Fruit fly (Drosophila melanogaster): ENCODE measurements around the gene clumsy.

Gene clumsy

DNA sequence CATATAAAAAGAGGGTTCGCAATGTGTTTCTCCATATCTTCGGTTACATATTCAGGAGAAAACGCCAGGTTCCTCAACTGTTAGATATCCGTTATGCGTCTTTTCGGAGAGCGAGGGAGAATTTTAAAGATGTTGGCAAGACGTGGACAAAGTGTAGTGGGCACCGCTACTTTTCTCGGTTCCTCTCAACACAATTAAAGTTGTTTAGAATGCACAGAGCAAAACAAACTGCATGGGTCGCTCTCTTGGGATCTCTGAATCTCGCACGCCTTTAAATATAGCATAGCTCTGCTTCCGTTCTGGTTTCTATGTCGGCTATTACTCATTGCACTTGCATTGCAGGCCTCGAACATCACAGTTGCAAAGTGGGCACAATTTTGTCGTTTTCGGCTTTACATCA lies at the start of gene clumsy:
clumsy (plus strand) TSS at position 301 of the 400 bp plus-strand sequence.
- no peak for TF ChIP-seq noc (tag; optimal IDR thresholded peaks at IDR 0.05)

DNA sequence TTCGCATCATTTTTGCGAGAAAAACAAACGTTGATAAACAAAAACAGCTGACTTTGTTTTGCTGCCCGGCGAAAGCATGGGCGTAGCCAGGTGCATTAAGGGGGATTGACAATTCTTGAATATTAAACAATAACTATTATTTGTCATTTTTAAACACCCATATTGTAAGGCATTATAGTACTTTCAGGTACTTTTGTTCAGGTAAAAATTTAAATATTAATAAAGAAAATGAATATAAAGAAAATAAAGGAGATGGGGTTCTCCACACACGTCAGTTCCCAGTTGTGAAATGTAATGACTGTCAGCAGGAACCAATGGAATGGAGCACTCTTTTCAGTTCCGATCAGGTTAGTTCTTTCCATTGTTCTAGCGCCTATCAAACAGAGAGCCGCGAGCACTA lies 47.7 kb upstream of the clumsy start, which contains the start of the genes Coq3 and Pld3:
Coq3 (minus strand) TSS at position 58 of the 400 bp plus-strand sequence.
Pld3 (plus strand) TSS at position 294 of the 400 bp plus-strand sequence.
- TF ChIP-seq noc (tag; optimal IDR thresholded peaks at IDR 0.05): peak; percentile 96

dm6 chr2L:21162875-21163274 lies 43.4 kb upstream of the clumsy start, which contains the start of gene Nbr:
Gene Nbr, minus strand, starts transcription at chr2L:21163083.
- no peak for TF ChIP-seq noc (tag; optimal IDR thresholded peaks at IDR 0.05)

dm6 chr2L:21163311-21163842 lies 42.9 kb upstream of the clumsy start, which contains the start of gene Noc2:
Gene Noc2, plus strand, starts transcription at chr2L:21163641.
- no peak for TF ChIP-seq noc (tag; optimal IDR thresholded peaks at IDR 0.05)

dm6 chr2L:21166422-21166821 lies 39.9 kb upstream of the clumsy start:
- peak; percentile 17 for TF ChIP-seq noc (tag; optimal IDR thresholded peaks at IDR 0.05)

DNA sequence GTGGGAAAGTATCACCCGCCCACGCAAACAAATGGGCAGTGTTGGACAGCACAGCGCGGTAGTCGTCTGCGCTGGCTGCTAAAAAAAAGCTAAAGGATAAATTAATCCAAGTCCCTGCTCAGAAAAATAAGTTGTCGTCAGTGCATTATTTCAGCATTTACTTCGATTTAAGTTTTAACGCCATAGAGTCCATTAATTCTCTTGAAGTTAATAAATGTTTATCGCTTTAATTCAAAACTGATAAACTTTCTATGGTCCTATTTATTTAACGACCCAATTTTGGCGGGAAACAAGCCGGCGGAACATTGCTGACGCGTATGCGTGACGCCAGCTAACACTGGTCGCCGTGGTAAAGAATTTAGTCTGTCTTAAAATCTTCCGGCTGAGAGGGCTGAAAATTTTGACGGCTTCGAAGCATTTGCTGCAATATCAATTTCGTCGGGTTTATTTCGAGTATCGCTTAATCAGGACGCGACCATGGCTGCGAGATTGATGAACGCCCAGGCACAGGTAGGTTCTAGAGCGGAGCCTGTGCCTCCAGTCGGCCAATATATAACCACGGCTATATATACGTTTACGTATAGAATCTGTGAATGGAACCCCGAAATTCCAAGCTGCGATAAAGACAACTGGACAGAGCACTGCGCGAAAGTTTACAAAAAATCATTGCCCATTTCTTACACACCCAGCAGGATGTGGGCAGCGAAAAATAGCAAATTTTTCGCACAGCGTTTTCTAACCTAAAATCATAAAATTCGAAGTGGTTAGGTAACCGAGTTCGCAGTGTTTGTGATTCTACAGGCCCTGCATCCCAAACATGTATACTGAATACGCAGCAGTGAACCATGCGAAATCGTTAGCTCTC lies 37.8 kb upstream of the clumsy start, which contains the start of the genes mAcon1, CG43345 and CG43346:
mAcon1 (plus strand) TSS at position 276 of the 865 bp plus-strand sequence.
CG43345 (minus strand) TSS at position 287 of the 865 bp plus-strand sequence.
CG43346 (minus strand) TSS at position 287 of the 865 bp plus-strand sequence.
- TF ChIP-seq noc (tag; optimal IDR thresholded peaks at IDR 0.05): peak; percentile 91

DNA sequence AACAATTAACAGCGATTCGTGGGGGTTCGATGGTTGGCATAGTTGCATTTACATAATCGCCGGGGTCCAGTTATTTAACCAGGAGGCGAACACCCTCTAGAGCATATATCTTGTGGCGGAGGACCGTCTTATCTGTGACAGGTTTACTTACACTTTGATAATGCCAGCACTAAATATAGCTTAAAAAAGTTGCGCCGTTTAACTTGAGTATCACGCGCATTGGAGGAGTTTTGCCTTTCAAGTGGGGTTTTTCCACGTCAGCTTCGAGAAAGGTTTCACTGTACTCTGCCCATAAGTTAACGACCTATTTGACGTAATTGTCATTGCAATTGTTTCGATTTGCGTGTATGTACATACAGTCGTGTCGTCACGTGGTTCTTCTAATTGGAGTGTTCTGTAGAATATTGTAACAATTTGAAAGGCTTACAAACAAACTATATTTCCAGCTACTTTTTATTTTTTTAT lies 37.1 kb upstream of the clumsy start:
- TF ChIP-seq noc (tag; optimal IDR thresholded peaks at IDR 0.05): no peak

DNA sequence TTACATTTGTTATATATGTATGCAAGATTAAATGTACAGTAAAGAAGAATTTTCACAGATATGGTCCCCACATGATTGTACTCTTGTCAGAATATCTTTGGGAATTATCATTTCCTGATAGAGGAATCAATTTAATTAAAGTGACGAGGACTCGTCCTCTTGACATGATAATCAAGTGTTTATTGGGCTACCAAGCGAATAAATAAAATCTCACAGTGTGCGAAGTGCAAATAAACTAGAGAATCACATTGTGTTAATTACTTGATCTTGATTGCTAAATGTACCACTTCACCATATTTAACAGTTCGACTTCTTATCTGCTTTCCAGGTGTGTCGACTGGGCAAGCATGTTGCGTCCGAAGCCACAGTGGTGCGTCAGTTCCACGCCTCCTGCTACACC lies 36.4 kb upstream of the clumsy start:
- TF ChIP-seq noc (tag; optimal IDR thresholded peaks at IDR 0.05): no peak

dm6 chr2L:21172922-21173321 lies 33.4 kb upstream of the clumsy start, which contains the start of gene CG31627:
Gene CG31627, plus strand, starts transcription at chr2L:21173222.
- TF ChIP-seq noc (tag; optimal IDR thresholded peaks at IDR 0.05): no peak

DNA sequence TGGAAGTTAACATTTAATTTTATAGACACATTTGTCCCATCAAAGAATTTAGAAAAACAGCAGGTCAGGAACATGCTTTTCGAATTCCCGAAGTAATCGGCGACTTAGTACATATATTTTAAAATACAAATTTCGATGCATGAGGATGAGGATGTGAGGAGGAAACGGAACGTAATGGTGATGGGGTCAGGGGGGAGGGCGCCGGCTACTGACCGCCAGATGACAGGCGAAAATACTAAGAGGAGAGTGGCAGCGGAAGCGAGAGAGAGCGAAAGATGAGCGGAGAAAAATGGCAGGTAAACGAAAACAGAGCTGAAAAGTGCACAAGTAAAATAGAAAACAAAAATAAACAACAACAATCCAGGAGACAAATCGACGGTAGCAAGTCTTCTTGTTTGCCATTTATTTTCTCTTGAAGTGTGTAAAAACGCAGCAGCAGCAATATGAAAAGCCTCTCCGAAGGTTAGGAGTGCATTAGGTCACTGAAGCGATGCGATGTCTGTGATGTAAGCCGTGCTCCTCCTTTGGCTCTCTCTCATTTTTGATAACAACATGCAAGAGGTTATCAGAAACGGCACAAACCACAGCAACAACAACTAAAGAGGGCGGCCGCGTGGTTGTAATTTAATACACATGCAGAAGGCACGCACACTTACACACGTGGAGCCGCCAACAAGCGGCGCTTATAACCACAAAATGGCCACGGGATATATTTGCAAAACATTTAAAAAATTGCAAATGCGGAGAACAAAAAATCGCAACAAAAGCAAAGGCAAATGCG lies 27.7 kb upstream of the clumsy start:
- no peak for TF ChIP-seq noc (tag; optimal IDR thresholded peaks at IDR 0.05)

DNA sequence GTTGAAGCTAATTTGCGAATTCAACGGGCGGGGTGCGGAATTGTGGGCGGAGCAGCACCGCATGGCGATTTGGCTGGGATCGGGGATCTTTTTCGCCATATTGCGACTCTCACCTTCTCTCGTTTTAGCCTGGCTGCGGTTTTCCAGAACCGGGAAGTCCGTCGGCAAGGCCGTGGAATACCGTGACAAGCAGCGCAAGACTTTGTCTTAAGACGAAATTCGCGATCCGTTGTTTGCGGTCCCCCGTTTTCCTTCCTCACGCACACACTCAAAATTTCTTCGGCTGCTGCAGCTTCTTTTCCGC lies 27.1 kb upstream of the clumsy start:
- TF ChIP-seq noc (tag; optimal IDR thresholded peaks at IDR 0.05): no peak

dm6 chr2L:21179615-21180031 lies 26.7 kb upstream of the clumsy start, which contains the start of the genes bur and Mcm10:
Gene bur, minus strand, starts transcription at chr2L:21179683.
Gene Mcm10, plus strand, starts transcription at chr2L:21179933.
- no peak for TF ChIP-seq noc (tag; optimal IDR thresholded peaks at IDR 0.05)

- TF ChIP-seq noc (tag; optimal IDR thresholded peaks at IDR 0.05): no peak
Observed at dm6 chr2L:21187753-21188152, 18.5 kb upstream of the clumsy start.

DNA sequence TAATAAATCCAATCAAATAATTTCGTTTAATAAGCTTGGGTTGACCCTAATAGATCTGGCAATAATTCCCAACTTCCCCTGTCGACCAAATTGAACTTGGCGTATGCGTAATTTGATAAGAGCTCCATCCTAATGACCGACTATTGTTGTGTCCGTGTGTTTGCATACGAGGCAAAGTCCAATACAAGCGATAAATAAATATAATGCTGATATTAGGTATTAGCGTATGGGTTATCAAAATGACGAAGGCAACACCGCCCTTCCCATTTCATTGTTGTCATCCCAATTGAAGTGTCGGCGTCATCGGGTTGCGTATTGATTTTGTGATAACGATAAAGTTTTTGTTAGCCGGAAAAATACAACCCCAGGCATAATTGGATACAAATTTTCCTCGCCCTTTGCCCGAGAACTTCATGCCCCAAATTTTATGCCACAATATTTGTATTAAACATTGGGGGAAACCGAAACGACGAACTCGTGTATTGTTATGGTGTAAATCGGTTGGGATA lies 17.0 kb upstream of the clumsy start:
- TF ChIP-seq noc (tag; optimal IDR thresholded peaks at IDR 0.05): no peak

DNA sequence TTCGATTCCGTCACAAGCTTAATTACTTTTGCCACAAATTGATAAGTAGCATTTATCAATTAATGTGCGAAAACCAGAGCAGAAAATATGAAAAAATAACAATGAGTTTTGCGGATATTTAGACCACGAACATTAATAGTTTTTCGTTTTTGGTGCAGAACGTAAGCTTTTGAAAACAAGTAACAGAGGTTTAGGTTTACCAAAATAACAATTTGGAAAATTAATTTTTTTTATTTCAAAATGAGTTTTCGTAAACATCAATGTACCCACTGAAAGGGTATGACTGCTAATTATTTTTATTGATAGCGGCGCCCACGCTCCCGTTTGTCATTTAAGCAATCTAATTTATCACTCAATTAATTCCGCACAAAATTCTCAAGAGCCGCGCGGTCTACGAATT lies 11.0 kb upstream of the clumsy start:
- peak; percentile 48 for TF ChIP-seq noc (tag; optimal IDR thresholded peaks at IDR 0.05)

dm6 chr2L:21196511-21196910 lies 9.8 kb upstream of the clumsy start:
- TF ChIP-seq noc (tag; optimal IDR thresholded peaks at IDR 0.05): peak; percentile 67

All from whole organism, larva.